Fruit fly (Drosophila melanogaster) Kc167 (cell line): ENCODE measurements around the gene mRF1.

Experiments
- Sin3A ChIP-seq: fragments of >200 bp; optimal IDR thresholded peaks from 2 replicates; lab custom pipeline; 2018; ENCODE audit warnings: missing external identifiers
- h ChIP-seq: fragments of >200 bp; optimal IDR thresholded peaks from 3 replicates; lab custom pipeline; 2018; ENCODE audit warnings: missing external identifiers
- insv ChIP-seq: fragments of >200 bp; optimal IDR thresholded peaks from 3 replicates; lab custom pipeline; 2018; ENCODE audit warnings: missing external identifiers

dm6 chr2L:13219281-13220092 is at the start of gene mRF1, which contains the start of gene CG9426:
- TF ChIP-seq Sin3A (no peak), h (lab: Kevin White, UChicago) (no peak), insv (lab: Kevin White, UChicago) (no peak)
